Worm (Caenorhabditis elegans) whole organism, L4 larva: ENCODE results near the gene cept-1.

Experiments used
- D1046.2 ChIP-seq: fragments of 200-800 bp; sonication (Bioruptor generic); IDR thresholded peaks from 2 replicates; pipeline ENCODE4 v1.3.6; 2022; ENCODE audit warnings: missing genetic modification characterization, missing compliant biosample characterization
- F49E8.2 ChIP-seq: sonication (generic microtip); optimal IDR thresholded peaks from 2 replicates; lab custom pipeline; 2016; ENCODE audit warnings: missing compliant biosample characterization, mild to moderate bottlenecking, missing genetic modification characterization, borderline replicate concordance
- R02D3.7 ChIP-seq: fragments of 150-350 bp; sonication (generic microtip); optimal IDR thresholded peaks from 3 replicates; lab custom pipeline; 2014; ENCODE audit warnings: missing biosample characterization, missing genetic modification characterization
- Y48G9A.11 ChIP-seq: fragments of 200-800 bp; sonication (Bioruptor generic); IDR thresholded peaks from 2 replicates; pipeline ENCODE4 v1.3.6; 2022; ENCODE audit warnings: missing genetic modification reagents, missing genetic modification characterization, missing compliant biosample characterization
- Y75B8A.6 ChIP-seq: fragments of 200-800 bp; sonication (Bioruptor generic); IDR thresholded peaks from 2 replicates; pipeline ENCODE4 v1.3.6; 2022; ENCODE audit warnings: missing genetic modification reagents, missing genetic modification characterization, missing compliant biosample characterization
- ZK337.2 ChIP-seq: fragments of 200-800 bp; sonication (Bioruptor generic); IDR thresholded peaks from 2 replicates; pipeline ENCODE4 v1.3.6; 2022; ENCODE audit warnings: missing genetic modification reagents, missing genetic modification characterization, missing compliant biosample characterization
- ZK546.5 ChIP-seq, 2 experiments: sonication (generic microtip); optimal IDR thresholded peaks; 2 replicates each; lab custom pipeline; 2017; ENCODE audit warnings: missing biosample characterization in 2 of 2, missing genetic modification characterization in 2 of 2
- aha-1 ChIP-seq: fragments of 150-350 bp; peaks from one replicate; lab custom pipeline; 2014; ENCODE audit warnings: missing biosample characterization, missing genetic modification characterization
- ceh-82 ChIP-seq: sonication (generic microtip); optimal IDR thresholded peaks from 2 replicates; lab custom pipeline; 2017; ENCODE audit warnings: missing biosample characterization, missing genetic modification characterization
- cey-2 ChIP-seq: sonication (generic microtip); optimal IDR thresholded peaks from 3 replicates; lab custom pipeline; 2017; ENCODE audit warnings: missing genetic modification characterization, mild to moderate bottlenecking, missing compliant biosample characterization, antibody characterized with exemption, borderline replicate concordance; ENCODE audit not compliant: insufficient read depth
- daf-12 ChIP-seq: fragments of 150-350 bp; optimal IDR thresholded peaks from 2 replicates; lab custom pipeline; 2014; ENCODE audit warnings: missing biosample characterization, missing genetic modification reagents, missing genetic modification characterization
- daf-16 ChIP-seq, 3 experiments: sonication (generic microtip); optimal IDR thresholded peaks; 2 replicates each; lab custom pipeline; 2016 to 2017; ENCODE audit warnings: missing genetic modification characterization in 3 of 3, missing genetic modification reagents in 3 of 3, mild to moderate bottlenecking in 2 of 3, missing compliant biosample characterization in 2 of 3, missing biosample characterization in 1 of 3, moderate library complexity in 1 of 3
- daf-8 ChIP-seq: fragments of 200-800 bp; sonication (Bioruptor generic); IDR thresholded peaks from 2 replicates; pipeline ENCODE4 v1.3.6; 2022; ENCODE audit warnings: missing genetic modification characterization, missing compliant biosample characterization
- dmd-6 ChIP-seq: fragments of 200-800 bp; sonication (Bioruptor generic); IDR thresholded peaks from 2 replicates; pipeline ENCODE4 v1.3.6; 2022; ENCODE audit warnings: missing genetic modification reagents, missing genetic modification characterization, missing compliant biosample characterization
- dmd-8 ChIP-seq: fragments of 200-800 bp; sonication (Bioruptor generic); IDR thresholded peaks from 2 replicates; pipeline ENCODE4 v1.3.6; 2022; ENCODE audit warnings: missing genetic modification characterization, missing compliant biosample characterization
- duxl-1 ChIP-seq: sonication (generic microtip); optimal IDR thresholded peaks from 2 replicates; lab custom pipeline; 2016; ENCODE audit warnings: mild to moderate bottlenecking, missing genetic modification characterization, moderate library complexity, missing compliant biosample characterization; ENCODE audit not compliant: poor library complexity
- dve-1 ChIP-seq: sonication (generic microtip); optimal IDR thresholded peaks from 2 replicates; lab custom pipeline; 2017; ENCODE audit warnings: antibody characterized with exemption, mild to moderate bottlenecking, missing genetic modification characterization, missing compliant biosample characterization; ENCODE audit not compliant: insufficient read depth
- hlh-11 ChIP-seq: fragments of 200-800 bp; sonication (Bioruptor generic); optimal IDR thresholded peaks from 2 replicates; lab custom pipeline; 2018; ENCODE audit warnings: mild to moderate bottlenecking, missing genetic modification characterization, missing compliant biosample characterization
- hlh-30 ChIP-seq: sonication (generic microtip); optimal IDR thresholded peaks from 2 replicates; lab custom pipeline; 2017; ENCODE audit warnings: antibody characterized with exemption, mild to moderate bottlenecking, missing genetic modification characterization, missing compliant biosample characterization; ENCODE audit not compliant: insufficient read depth
- hmg-1.1 ChIP-seq: fragments of 200-800 bp; sonication (Bioruptor generic); IDR thresholded peaks from 2 replicates; pipeline ENCODE4 v1.3.6; 2022; ENCODE audit warnings: missing genetic modification reagents, missing genetic modification characterization, missing compliant biosample characterization
- lim-7 ChIP-seq: fragments of 200-800 bp; sonication (Bioruptor generic); IDR thresholded peaks from 2 replicates; pipeline ENCODE4 v1.3.6; 2022; ENCODE audit warnings: missing genetic modification characterization, missing compliant biosample characterization
- lin-15B ChIP-seq: fragments of 150-350 bp; sonication (generic microtip); optimal IDR thresholded peaks from 3 replicates; lab custom pipeline; 2014; ENCODE audit warnings: missing biosample characterization, missing genetic modification characterization
- madf-5 ChIP-seq, 2 experiments: fragments of 200-800 bp; sonication (Bioruptor generic); IDR thresholded peaks; 2 replicates each; pipeline ENCODE4 v1.3.6; 2022; ENCODE audit warnings: missing compliant biosample characterization in 2 of 2, missing genetic modification characterization in 2 of 2
- madf-9 ChIP-seq: fragments of 200-800 bp; sonication (Bioruptor generic); conservative IDR thresholded peaks from 2 replicates; pipeline ENCODE4 v1.3.6; 2022; ENCODE audit warnings: missing genetic modification reagents, missing genetic modification characterization, missing compliant biosample characterization
- mxl-2 ChIP-seq: fragments of 200-800 bp; sonication (Bioruptor generic); conservative IDR thresholded peaks from 2 replicates; pipeline ENCODE4 v1.3.6; 2022; ENCODE audit warnings: missing genetic modification reagents, missing genetic modification characterization, missing compliant biosample characterization
- mxl-3 ChIP-seq: fragments of 200-800 bp; sonication (Bioruptor generic); optimal IDR thresholded peaks from 2 replicates; lab custom pipeline; 2018; ENCODE audit warnings: mild to moderate bottlenecking, missing genetic modification characterization, missing compliant biosample characterization
- nhr-102 ChIP-seq: sonication (generic microtip); optimal IDR thresholded peaks from 2 replicates; lab custom pipeline; 2016; ENCODE audit warnings: mild to moderate bottlenecking, missing genetic modification characterization, moderate library complexity, missing compliant biosample characterization
- nhr-237 ChIP-seq: sonication (generic microtip); optimal IDR thresholded peaks from 2 replicates; lab custom pipeline; 2017; ENCODE audit warnings: missing biosample characterization, missing genetic modification characterization
- nhr-25 ChIP-seq: sonication (generic microtip); optimal IDR thresholded peaks from 2 replicates; lab custom pipeline; 2017; ENCODE audit warnings: missing genetic modification characterization, mild to moderate bottlenecking, missing compliant biosample characterization, antibody characterized with exemption, moderate library complexity, borderline replicate concordance; ENCODE audit not compliant: insufficient read depth
- nhr-28 ChIP-seq: fragments of 150-350 bp; optimal IDR thresholded peaks from 2 replicates; lab custom pipeline; 2014; ENCODE audit warnings: missing biosample characterization, missing genetic modification characterization
- nhr-41 ChIP-seq: fragments of 200-800 bp; sonication (Bioruptor generic); IDR thresholded peaks from 2 replicates; pipeline ENCODE4 v1.3.6; 2022; ENCODE audit warnings: missing genetic modification reagents, missing genetic modification characterization, missing compliant biosample characterization
- nhr-76 ChIP-seq: fragments of 150-350 bp; optimal IDR thresholded peaks from 2 replicates; lab custom pipeline; 2014; ENCODE audit warnings: missing biosample characterization, missing genetic modification characterization
- nhr-77 ChIP-seq: fragments of 150-350 bp; optimal IDR thresholded peaks from 2 replicates; lab custom pipeline; 2014; ENCODE audit warnings: missing biosample characterization, missing genetic modification characterization
- pha-4 ChIP-seq, 2 experiments: fragments of 150-350 bp in 1 of 2; fragments of 200-800 bp in 1 of 2; sonication (Bioruptor generic) in 1 of 2; IDR thresholded peaks in 1 of 2; optimal IDR thresholded peaks in 1 of 2; 2 replicates each; pipeline versions ENCODE4 v1.3.6 to Lab custom; 2014 to 2022; ENCODE audit warnings: missing genetic modification characterization in 2 of 2, missing genetic modification reagents in 2 of 2, missing biosample characterization in 1 of 2, missing compliant biosample characterization in 1 of 2
- php-3 ChIP-seq: fragments of 200-800 bp; sonication (Bioruptor generic); IDR thresholded peaks from 2 replicates; pipeline ENCODE4 v1.3.6; 2022; ENCODE audit warnings: missing genetic modification reagents, missing genetic modification characterization, missing compliant biosample characterization
- pqm-1 ChIP-seq: sonication (generic microtip); optimal IDR thresholded peaks from 2 replicates; lab custom pipeline; 2017; ENCODE audit warnings: missing biosample characterization, missing genetic modification characterization
- skn-1 ChIP-seq: fragments of 150-350 bp; optimal IDR thresholded peaks from 2 replicates; lab custom pipeline; 2014; ENCODE audit warnings: missing biosample characterization, missing genetic modification characterization
- snpc-1.2 ChIP-seq: fragments of 200-800 bp; sonication (Bioruptor generic); IDR thresholded peaks from 2 replicates; pipeline ENCODE4 v1.3.6; 2022; ENCODE audit warnings: missing genetic modification reagents, missing genetic modification characterization, missing compliant biosample characterization
- zfp-2 ChIP-seq: sonication (generic microtip); optimal IDR thresholded peaks from 2 replicates; lab custom pipeline; 2016; ENCODE audit warnings: mild to moderate bottlenecking, missing genetic modification characterization, missing compliant biosample characterization
- zfp-3 ChIP-seq: fragments of 200-800 bp; sonication (Bioruptor generic); conservative IDR thresholded peaks from 2 replicates; pipeline ENCODE4 v1.3.6; 2022; ENCODE audit warnings: missing genetic modification reagents, missing genetic modification characterization, missing compliant biosample characterization
- zip-11 ChIP-seq: fragments of 200-800 bp; sonication (Bioruptor generic); IDR thresholded peaks from 2 replicates; pipeline ENCODE4 v1.3.6; 2022; ENCODE audit warnings: missing genetic modification characterization, missing compliant biosample characterization
- zip-2 ChIP-seq: fragments of 150-350 bp; optimal IDR thresholded peaks from 2 replicates; lab custom pipeline; 2014; ENCODE audit warnings: missing biosample characterization, missing genetic modification characterization
- ztf-11 ChIP-seq: fragments of 150-350 bp; optimal IDR thresholded peaks from 2 replicates; lab custom pipeline; 2014; ENCODE audit warnings: missing biosample characterization, missing genetic modification characterization
- ztf-7 ChIP-seq: fragments of 150-350 bp; optimal IDR thresholded peaks from 2 replicates; lab custom pipeline; 2014; ENCODE audit warnings: missing biosample characterization, missing genetic modification characterization

cept-1 gene

ce11 chrX:12769697-12770096, 7.8 kb downstream of the cept-1 start, which contains the start of gene ilc-17.1:
Gene ilc-17.1 (minus strand): TSS chrX:12769797.
- TF ChIP-seq skn-1 (tag; lab: Kevin White, UChicago) (no peak), mxl-2 (GFP tag; lab: Robert Waterston, UW) (no peak), hlh-11 (tag; lab: Kevin White, UChicago) (no peak), nhr-76 (tag; lab: Kevin White, UChicago) (no peak), madf-9 (GFP tag; lab: Robert Waterston, UW) (no peak), hmg-1.1 (no peak), daf-12 (tag; lab: Kevin White, UChicago) (no peak), nhr-237 (tag; lab: Kevin White, UChicago) (no peak), daf-8 (GFP tag; lab: Robert Waterston, UW) (no peak), pha-4 (GFP tag; IDR thresholded peaks at IDR 0.05; lab: Robert Waterston, UW) (no peak), pha-4 (tag; optimal IDR thresholded peaks at IDR 0.05; lab: Kevin White, UChicago) (no peak), zip-11 (GFP tag; lab: Robert Waterston, UW) (no peak), zfp-3 (GFP tag; lab: Robert Waterston, UW) (no peak), D1046.2 (GFP tag; lab: Robert Waterston, UW) (no peak), aha-1 (tag; lab: Kevin White, UChicago) (no peak), Y75B8A.6 (GFP tag; lab: Robert Waterston, UW) (no peak), ztf-7 (tag; lab: Kevin White, UChicago) (no peak), mxl-3 (GFP tag; lab: Kevin White, UChicago) (no peak), nhr-77 (tag; lab: Kevin White, UChicago) (no peak)

DNA sequence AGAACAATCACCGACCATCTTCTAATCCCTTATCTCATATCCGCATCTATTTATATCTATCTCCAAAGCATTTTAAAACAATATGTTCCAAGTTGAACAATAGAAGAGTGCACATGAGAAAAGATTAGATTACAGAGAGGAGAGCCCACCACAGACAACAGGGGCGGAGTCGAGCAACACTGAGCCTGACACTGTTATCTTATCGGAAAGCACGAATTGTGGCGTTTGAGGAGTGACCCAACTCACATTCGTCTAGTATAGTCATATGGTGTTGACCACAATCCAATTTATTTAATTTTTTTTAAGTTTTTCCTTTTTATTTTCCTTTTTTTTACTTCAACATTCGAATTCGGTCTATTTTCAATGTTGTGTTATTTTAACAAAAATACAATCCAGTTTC, 18.8 kb downstream of the cept-1 start:
- TF ChIP-seq ztf-7 (tag; lab: Kevin White, UChicago) (no peak), hlh-11 (tag; lab: Kevin White, UChicago) (peak; percentile 83), nhr-25 (tag; lab: Kevin White, UChicago) (no peak), hlh-30 (tag; lab: Kevin White, UChicago) (peak; percentile 60), mxl-2 (GFP tag; lab: Robert Waterston, UW) (no peak), dmd-8 (GFP tag; lab: Robert Waterston, UW) (no peak), dve-1 (tag; lab: Kevin White, UChicago) (peak; percentile 76), R02D3.7 (tag; lab: Kevin White, UChicago) (no peak), nhr-28 (peak; percentile 10), daf-16 (GFP tag; optimal IDR thresholded peaks at IDR 0.05; lab: Kevin White, UChicago) (no peak), daf-16 (tag; optimal IDR thresholded peaks at IDR 0.05; lab: Kevin White, UChicago) (peak; percentile 87), nhr-102 (tag; lab: Kevin White, UChicago) (no peak)
- TF ChIP-seq, all 104 proteins: peak for 5

ce11 chrX:12781712-12782444, 20.0 kb downstream of the cept-1 start, which contains the start of gene alh-13:
Gene alh-13 (plus strand): TSS chrX:12782394.
- TF ChIP-seq F49E8.2 (tag; lab: Kevin White, UChicago) (no peak), snpc-1.2 (GFP tag; lab: Robert Waterston, UW) (no peak), lim-7 (no peak), cey-2 (tag; lab: Kevin White, UChicago) (no peak), php-3 (no peak), duxl-1 (tag; lab: Kevin White, UChicago) (no peak), ZK337.2 (no peak), pqm-1 (tag; lab: Kevin White, UChicago) (no peak), dmd-6 (GFP tag; lab: Robert Waterston, UW) (peak; percentile 43), zip-2 (tag; lab: Kevin White, UChicago) (no peak), ztf-11 (tag; lab: Kevin White, UChicago) (no peak), nhr-102 (tag; lab: Kevin White, UChicago) (no peak), R02D3.7 (tag; lab: Kevin White, UChicago) (no peak), nhr-41 (no peak), ZK546.5 (tag; optimal IDR thresholded peaks at IDR 0.05; lab: Kevin White, UChicago) (no peak), ceh-82 (tag; lab: Kevin White, UChicago) (no peak), zfp-2 (no peak), Y48G9A.11 (GFP tag; lab: Robert Waterston, UW) (no peak), mxl-3 (GFP tag; lab: Kevin White, UChicago) (peak; percentile 77), nhr-28 (peak; percentile 64), lin-15B (tag; lab: Kevin White, UChicago) (no peak), madf-5 (GFP tag; IDR thresholded peaks at IDR 0.05; lab: Robert Waterston, UW) (no peak)
